Worm (Caenorhabditis elegans) whole organism, L3 larva: ENCODE results near the gene ethe-1.
A peak's percentile ranks its signal among the peaks of the same experiment; 100 is the strongest.

Source experiments
- R02D3.7 ChIP-seq: fragments of 150-350 bp; optimal IDR thresholded peaks from 2 replicates; lab custom pipeline; 2014; ENCODE audit warnings: missing biosample characterization, missing genetic modification characterization
- ZK546.5 ChIP-seq: sonication (generic microtip); optimal IDR thresholded peaks from 2 replicates; lab custom pipeline; 2017; ENCODE audit warnings: missing biosample characterization, missing genetic modification characterization
- aly-2 ChIP-seq: fragments of 150-350 bp; optimal IDR thresholded peaks from 2 replicates; lab custom pipeline; 2014; ENCODE audit warnings: missing biosample characterization, missing genetic modification characterization
- ama-1 ChIP-seq: fragments of 150-350 bp; optimal IDR thresholded peaks from 2 replicates; lab custom pipeline; 2018
- ceh-16 ChIP-seq: sonication (generic microtip); optimal IDR thresholded peaks from 2 replicates; lab custom pipeline; 2017; ENCODE audit warnings: missing biosample characterization, missing genetic modification characterization
- ceh-28 ChIP-seq: fragments of 150-350 bp; optimal IDR thresholded peaks from 2 replicates; lab custom pipeline; 2014; ENCODE audit warnings: missing biosample characterization, missing genetic modification reagents, missing genetic modification characterization
- ceh-82 ChIP-seq: fragments of 150-350 bp; optimal IDR thresholded peaks from 2 replicates; lab custom pipeline; 2014; ENCODE audit warnings: missing biosample characterization, missing genetic modification characterization
- ceh-9 ChIP-seq: sonication (generic microtip); optimal IDR thresholded peaks from 2 replicates; lab custom pipeline; 2018; ENCODE audit warnings: missing biosample characterization, missing genetic modification characterization
- daf-12 ChIP-seq: fragments of 150-350 bp; optimal IDR thresholded peaks from 2 replicates; lab custom pipeline; 2014; ENCODE audit warnings: missing biosample characterization, missing genetic modification reagents, missing genetic modification characterization
- egl-27 ChIP-seq: sonication (generic microtip); optimal IDR thresholded peaks from 4 replicates; lab custom pipeline; 2017; ENCODE audit warnings: missing biosample characterization, missing genetic modification reagents, missing genetic modification characterization
- egl-5 ChIP-seq: fragments of 150-350 bp; optimal IDR thresholded peaks from 2 replicates; lab custom pipeline; 2017; ENCODE audit warnings: missing biosample characterization, missing genetic modification reagents, missing genetic modification characterization, inconsistent platforms
- elt-1 ChIP-seq: fragments of 150-350 bp; optimal IDR thresholded peaks from 2 replicates; lab custom pipeline; 2014; ENCODE audit warnings: missing biosample characterization, missing genetic modification characterization
- elt-2 ChIP-seq: sonication (generic microtip); optimal IDR thresholded peaks from 2 replicates; lab custom pipeline; 2016; ENCODE audit warnings: missing genetic modification reagents, mild to moderate bottlenecking, missing genetic modification characterization, missing compliant biosample characterization
- elt-3 ChIP-seq, 3 experiments: fragments of 150-350 bp in 1 of 3; sonication (generic microtip) in 2 of 3; optimal IDR thresholded peaks; 2 replicates in 2 of 3; 4 replicates in 1 of 3; lab custom pipeline; 2014 to 2017; ENCODE audit warnings: missing biosample characterization in 3 of 3, missing genetic modification characterization in 3 of 3
- eor-1 ChIP-seq, 2 experiments: fragments of 150-350 bp; optimal IDR thresholded peaks; 2 replicates each; lab custom pipeline; 2014 to 2018; ENCODE audit warnings: missing biosample characterization in 2 of 2, missing genetic modification characterization in 2 of 2
- fkh-10 ChIP-seq: sonication (generic microtip); optimal IDR thresholded peaks from 2 replicates; lab custom pipeline; 2017; ENCODE audit warnings: missing biosample characterization, missing genetic modification reagents, missing genetic modification characterization
- fkh-2 ChIP-seq: fragments of 150-350 bp; optimal IDR thresholded peaks from 2 replicates; lab custom pipeline; 2014; ENCODE audit warnings: missing biosample characterization, missing genetic modification reagents, missing genetic modification characterization
- fos-1 ChIP-seq: fragments of 150-350 bp; optimal IDR thresholded peaks from 2 replicates; lab custom pipeline; 2014; ENCODE audit warnings: missing biosample characterization, missing genetic modification characterization
- hmg-11 ChIP-seq: sonication (generic microtip); optimal IDR thresholded peaks from 2 replicates; lab custom pipeline; 2016; ENCODE audit warnings: missing genetic modification characterization, missing compliant biosample characterization
- jun-1 ChIP-seq: fragments of 150-350 bp; optimal IDR thresholded peaks from 2 replicates; lab custom pipeline; 2014; ENCODE audit warnings: missing biosample characterization, missing genetic modification reagents, missing genetic modification characterization
- lin-15B ChIP-seq: fragments of 150-350 bp; optimal IDR thresholded peaks from 2 replicates; lab custom pipeline; 2014; ENCODE audit warnings: missing biosample characterization, missing genetic modification characterization
- lin-39 ChIP-seq: fragments of 150-350 bp; optimal IDR thresholded peaks from 2 replicates; lab custom pipeline; 2018; ENCODE audit warnings: missing biosample characterization, missing genetic modification reagents, missing genetic modification characterization
- lsy-12 ChIP-seq: sonication (generic microtip); optimal IDR thresholded peaks from 2 replicates; lab custom pipeline; 2016; ENCODE audit warnings: mild to moderate bottlenecking, missing genetic modification characterization, missing compliant biosample characterization
- mdl-1 ChIP-seq: fragments of 150-350 bp; optimal IDR thresholded peaks from 2 replicates; lab custom pipeline; 2014; ENCODE audit warnings: missing biosample characterization, missing genetic modification characterization
- mml-1 ChIP-seq: fragments of 150-350 bp; sonication (generic microtip); optimal IDR thresholded peaks from 3 replicates; lab custom pipeline; 2014; ENCODE audit warnings: missing biosample characterization, missing genetic modification characterization
- nfya-1 ChIP-seq: sonication (generic microtip); optimal IDR thresholded peaks from 2 replicates; lab custom pipeline; 2017; ENCODE audit warnings: missing genetic modification characterization, mild to moderate bottlenecking, missing compliant biosample characterization, antibody characterized with exemption, moderate library complexity; ENCODE audit not compliant: insufficient read depth
- nhr-11 ChIP-seq: fragments of 150-350 bp; optimal IDR thresholded peaks from 2 replicates; lab custom pipeline; 2014; ENCODE audit warnings: missing biosample characterization, missing genetic modification characterization
- nhr-12 ChIP-seq: fragments of 150-350 bp; optimal IDR thresholded peaks from 2 replicates; lab custom pipeline; 2014; ENCODE audit warnings: missing biosample characterization, missing genetic modification characterization
- nhr-23 ChIP-seq: fragments of 150-350 bp; optimal IDR thresholded peaks from 2 replicates; lab custom pipeline; 2014; ENCODE audit warnings: missing biosample characterization, missing genetic modification reagents, missing genetic modification characterization
- nhr-237 ChIP-seq: fragments of 150-350 bp; optimal IDR thresholded peaks from 2 replicates; lab custom pipeline; 2014; ENCODE audit warnings: missing biosample characterization, missing genetic modification characterization
- nhr-25 ChIP-seq: sonication (generic microtip); optimal IDR thresholded peaks from 2 replicates; lab custom pipeline; 2017; ENCODE audit warnings: missing biosample characterization, missing genetic modification characterization
- nhr-28 ChIP-seq: fragments of 150-350 bp; optimal IDR thresholded peaks from 2 replicates; lab custom pipeline; 2014; ENCODE audit warnings: missing biosample characterization, missing genetic modification characterization
- nhr-43 ChIP-seq: sonication (generic microtip); optimal IDR thresholded peaks from 2 replicates; lab custom pipeline; 2016; ENCODE audit warnings: mild to moderate bottlenecking, missing genetic modification characterization, missing compliant biosample characterization; ENCODE audit not compliant: poor library complexity, severe bottlenecking
- nhr-67 ChIP-seq: fragments of 150-350 bp; optimal IDR thresholded peaks from 2 replicates; lab custom pipeline; 2014; ENCODE audit warnings: missing biosample characterization, missing genetic modification characterization
- nhr-76 ChIP-seq: fragments of 150-350 bp; sonication (generic microtip); optimal IDR thresholded peaks from 5 replicates; lab custom pipeline; 2014; ENCODE audit warnings: missing biosample characterization, missing genetic modification characterization
- nhr-77 ChIP-seq: fragments of 150-350 bp; optimal IDR thresholded peaks from 2 replicates; lab custom pipeline; 2014; ENCODE audit warnings: missing biosample characterization, missing genetic modification characterization
- pha-4 ChIP-seq: fragments of 150-350 bp; optimal IDR thresholded peaks from 2 replicates; lab custom pipeline; 2014; ENCODE audit warnings: missing biosample characterization, missing genetic modification reagents, missing genetic modification characterization
- pqm-1 ChIP-seq: fragments of 150-350 bp; optimal IDR thresholded peaks from 2 replicates; lab custom pipeline; 2017; ENCODE audit warnings: missing biosample characterization, missing genetic modification characterization, inconsistent platforms
- sea-2 ChIP-seq: fragments of 150-350 bp; sonication (generic microtip); optimal IDR thresholded peaks from 4 replicates; lab custom pipeline; 2014; ENCODE audit warnings: missing biosample characterization, missing genetic modification reagents, missing genetic modification characterization
- skn-1 ChIP-seq: fragments of 150-350 bp; optimal IDR thresholded peaks from 2 replicates; lab custom pipeline; 2014; ENCODE audit warnings: missing biosample characterization, missing genetic modification characterization
- snpc-4 ChIP-seq: fragments of 150-350 bp; optimal IDR thresholded peaks from 2 replicates; lab custom pipeline; 2014; ENCODE audit warnings: missing biosample characterization, missing genetic modification characterization
- tbx-2 ChIP-seq: sonication (generic microtip); optimal IDR thresholded peaks from 2 replicates; lab custom pipeline; 2016; ENCODE audit warnings: mild to moderate bottlenecking, missing genetic modification characterization, missing compliant biosample characterization
- unc-39 ChIP-seq: sonication (generic microtip); optimal IDR thresholded peaks from 4 replicates; lab custom pipeline; 2017; ENCODE audit warnings: missing biosample characterization, missing genetic modification characterization
- unc-62 ChIP-seq: fragments of 150-350 bp; sonication (generic microtip); optimal IDR thresholded peaks from 4 replicates; lab custom pipeline; 2014; ENCODE audit warnings: missing biosample characterization, missing genetic modification reagents, missing genetic modification characterization
- zag-1 ChIP-seq: fragments of 150-350 bp; optimal IDR thresholded peaks from 2 replicates; lab custom pipeline; 2014; ENCODE audit warnings: missing biosample characterization, missing genetic modification characterization
- ztf-11 ChIP-seq: fragments of 150-350 bp; optimal IDR thresholded peaks from 2 replicates; lab custom pipeline; 2014; ENCODE audit warnings: missing biosample characterization, missing genetic modification characterization
- ztf-4 ChIP-seq: fragments of 150-350 bp; optimal IDR thresholded peaks from 2 replicates; lab custom pipeline; 2014; ENCODE audit warnings: missing biosample characterization, missing genetic modification characterization

ethe-1 gene

DNA sequence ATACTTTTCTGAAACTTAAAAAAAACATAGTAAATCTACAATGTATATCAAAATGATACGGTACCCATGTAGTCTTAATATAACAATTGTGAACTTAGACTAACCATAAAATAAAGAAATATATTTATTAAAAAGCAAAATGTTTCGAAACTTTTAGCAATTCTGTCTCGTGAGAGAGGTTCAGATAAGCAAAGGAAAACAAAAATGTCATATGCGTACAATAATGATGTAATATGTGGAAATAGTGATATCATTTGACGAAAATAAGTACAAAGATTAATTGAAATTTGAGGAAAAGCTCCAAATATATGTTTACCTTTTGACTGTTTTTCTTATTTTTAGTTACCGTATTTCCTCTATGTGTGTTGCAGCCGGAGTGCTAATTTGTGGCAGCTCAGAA is 5.6 kb upstream of the ethe-1 start:
- no peak for TF ChIP-seq snpc-4
- no peak for TF ChIP-seq zag-1 (tag; lab: Kevin White, UChicago)
- TF ChIP-seq nhr-77 (tag; lab: Kevin White, UChicago), result no peak
- no peak for TF ChIP-seq nhr-67
- no peak for TF ChIP-seq mml-1 (tag; lab: Kevin White, UChicago)
- TF ChIP-seq ZK546.5 (tag; lab: Kevin White, UChicago), result no peak
- no peak for TF ChIP-seq ztf-4 (tag; lab: Kevin White, UChicago)
- TF ChIP-seq pqm-1 (tag; lab: Kevin White, UChicago), result peak; percentile 34
- TF ChIP-seq tbx-2 (tag; lab: Kevin White, UChicago), result no peak
- TF ChIP-seq elt-2, result peak; percentile 46
- TF ChIP-seq unc-62, result no peak
- no peak for TF ChIP-seq eor-1 (tag; optimal IDR thresholded peaks at IDR 0.05; lab: Kevin White, UChicago)
- no peak for TF ChIP-seq pha-4

- TF ChIP-seq ceh-16 (tag; lab: Kevin White, UChicago) (no peak), zag-1 (tag; lab: Kevin White, UChicago) (no peak), aly-2 (tag; lab: Kevin White, UChicago) (no peak), unc-62 (no peak), lin-15B (tag; lab: Kevin White, UChicago) (no peak), daf-12 (tag; lab: Kevin White, UChicago) (no peak), skn-1 (tag; lab: Kevin White, UChicago) (no peak), tbx-2 (tag; lab: Kevin White, UChicago) (no peak), mml-1 (tag; lab: Kevin White, UChicago) (no peak), fkh-10 (GFP tag; lab: Kevin White, UChicago) (no peak), nhr-237 (tag; lab: Kevin White, UChicago) (no peak), ceh-82 (tag; lab: Kevin White, UChicago) (no peak), ztf-11 (tag; lab: Kevin White, UChicago) (no peak), pqm-1 (tag; lab: Kevin White, UChicago) (peak; percentile 57), sea-2 (GFP tag; lab: Kevin White, UChicago) (no peak), egl-27 (tag; lab: Kevin White, UChicago) (no peak), ama-1 (lab: Kevin White, UChicago) (peak; percentile 31), ztf-4 (tag; lab: Kevin White, UChicago) (no peak), elt-3 (tag; optimal IDR thresholded peaks at IDR 0.05; lab: Kevin White, UChicago) (no peak), nhr-28 (tag; lab: Kevin White, UChicago) (no peak), egl-5 (no peak), lin-39 (tag; lab: Kevin White, UChicago) (peak; percentile 39), R02D3.7 (tag; lab: Kevin White, UChicago) (no peak), nhr-23 (tag; lab: Kevin White, UChicago) (peak; percentile 64), nhr-11 (tag; lab: Kevin White, UChicago) (no peak), nhr-12 (tag; lab: Kevin White, UChicago) (no peak), jun-1 (no peak), mdl-1 (tag; lab: Kevin White, UChicago) (no peak), nhr-77 (tag; lab: Kevin White, UChicago) (no peak), fos-1 (tag; lab: Kevin White, UChicago) (no peak), ceh-28 (peak; percentile 45), nfya-1 (peak; percentile 10), fkh-2 (no peak), elt-2 (peak; percentile 78), hmg-11 (peak; percentile 39), ceh-9 (no peak), elt-1 (tag; lab: Kevin White, UChicago) (no peak), nhr-67 (no peak), snpc-4 (peak; percentile 60), nhr-25 (tag; lab: Kevin White, UChicago) (peak; percentile 59), eor-1 (tag; optimal IDR thresholded peaks at IDR 0.05; lab: Kevin White, UChicago) (no peak), nhr-43 (tag; lab: Kevin White, UChicago) (peak; percentile 64), pha-4 (peak; percentile 79), unc-39 (tag; lab: Kevin White, UChicago) (no peak), ZK546.5 (tag; lab: Kevin White, UChicago) (no peak), lsy-12 (tag; lab: Kevin White, UChicago) (no peak), nhr-76 (tag; lab: Kevin White, UChicago) (no peak)
These were observed 4.8 kb upstream of the ethe-1 start for ce11 chrIV:9513360-9513777.
